Worm (Caenorhabditis elegans) whole organism, L2 larva: ENCODE data around the gene sru-31.

ENCODE experiments used
- nhr-77 ChIP-seq: fragments of 150-350 bp; optimal IDR thresholded peaks from 2 replicates; lab custom pipeline; 2014; ENCODE audit warnings: missing biosample characterization, missing genetic modification characterization
- ztf-11 ChIP-seq: sonication (generic microtip); optimal IDR thresholded peaks from 2 replicates; lab custom pipeline; 2017; ENCODE audit warnings: missing biosample characterization, missing genetic modification characterization

- TF ChIP-seq ztf-11 (tag; lab: Kevin White, UChicago) = no peak
- no peak for TF ChIP-seq nhr-77 (tag; lab: Kevin White, UChicago)
Measured at ce11 chrV:9775734-9776133, 40.8 kb upstream of the sru-31 start, which contains the start of gene F46B6.12.
